Fruit fly (Drosophila melanogaster): ENCODE data around the gene CG31776.

dm6 chr2L:3440322-3440721 lies 29.7 kb upstream of the CG31776 start:
- TF ChIP-seq EcR (GFP tag; optimal IDR thresholded peaks at IDR 0.05) (no peak), psq (optimal IDR thresholded peaks at IDR 0.05) (no peak), pan (optimal IDR thresholded peaks at IDR 0.05) (no peak), usp (GFP tag; optimal IDR thresholded peaks at IDR 0.05) (no peak)

Data from whole organism.